Worm (Caenorhabditis elegans): ENCODE measurements around the gene pals-33.

ce11 chrV:3637086-3637485 lies 36.1 kb upstream of the pals-33 start, which contains the start of gene srx-41:
- TF ChIP-seq lin-39 (tag; optimal IDR thresholded peaks at IDR 0.05), result no peak
- TF ChIP-seq unc-62 (GFP tag; optimal IDR thresholded peaks at IDR 0.05), result no peak
- TF ChIP-seq unc-98 (GFP tag; IDR thresholded peaks at IDR 0.05), result no peak
- no peak for TF ChIP-seq elt-3 (tag; optimal IDR thresholded peaks at IDR 0.05)
- TF ChIP-seq nhr-20 (tag; optimal IDR thresholded peaks at IDR 0.05), result no peak
- no peak for TF ChIP-seq nhr-11 (tag; optimal IDR thresholded peaks at IDR 0.05)
- TF ChIP-seq lin-15B (tag; optimal IDR thresholded peaks at IDR 0.05), result no peak
- no peak for TF ChIP-seq nhr-12 (tag; optimal IDR thresholded peaks at IDR 0.05)
- no peak for TF ChIP-seq mdl-1 (tag; optimal IDR thresholded peaks at IDR 0.05)
- no peak for TF ChIP-seq sox-4 (tag; optimal IDR thresholded peaks at IDR 0.05)
- no peak for TF ChIP-seq pag-3 (tag; optimal IDR thresholded peaks at IDR 0.05; ENCODE audit: borderline replicate concordance, insufficient read depth)
- TF ChIP-seq tbx-2 (tag; optimal IDR thresholded peaks at IDR 0.05), result no peak
- no peak for TF ChIP-seq blmp-1 (tag; optimal IDR thresholded peaks at IDR 0.05)

All from whole organism, L1 larva.